Fruit fly (Drosophila melanogaster) whole organism, embryonic: Measurements from ENCODE around the gene CG34408.
A peak's percentile ranks its signal among the peaks of the same experiment; 100 is the strongest.

Source experiments
- Ada2b ChIP-seq: fragments of 200-800 bp; sonication (Bioruptor generic); IDR thresholded peaks from 2 replicates; pipeline ENCODE4 v1.3.6; 2022; ENCODE audit warnings: missing biosample characterization, missing genetic modification characterization
- B-H1 ChIP-seq: fragments of 200-800 bp; sonication (Bioruptor generic); IDR thresholded peaks from 3 replicates; pipeline ENCODE4 v1.3.6; 2022; ENCODE audit warnings: missing biosample characterization, missing genetic modification characterization
- CG10321 ChIP-seq: fragments of 200-800 bp; sonication (Bioruptor generic); IDR thresholded peaks from 2 replicates; pipeline ENCODE4 v1.3.6; 2022; ENCODE audit warnings: missing biosample characterization, missing genetic modification characterization
- CG10543 ChIP-seq: fragments of 200-800 bp; sonication (Bioruptor generic); optimal IDR thresholded peaks from 3 replicates; lab custom pipeline; 2017; ENCODE audit warnings: missing biosample characterization, mild to moderate bottlenecking, missing genetic modification characterization, moderate library complexity
- CG11085 ChIP-seq: fragments of 200-800 bp; sonication (Bioruptor generic); IDR thresholded peaks from 2 replicates; pipeline ENCODE4 v1.3.6; 2022; ENCODE audit warnings: missing biosample characterization, missing genetic modification characterization
- CG11093 ChIP-seq: fragments of 200-800 bp; sonication (Bioruptor generic); IDR thresholded peaks from 3 replicates; pipeline ENCODE4 v1.3.6; 2022; ENCODE audit warnings: missing biosample characterization, missing genetic modification characterization
- CG1233 ChIP-seq: fragments of 200-800 bp; sonication (Bioruptor generic); optimal IDR thresholded peaks from 4 replicates; lab custom pipeline; 2018; ENCODE audit warnings: missing biosample characterization, mild to moderate bottlenecking, missing genetic modification characterization
- CG14860 ChIP-seq: fragments of 200-800 bp; sonication (Bioruptor generic); IDR thresholded peaks from 3 replicates; pipeline ENCODE4 v1.3.6; 2022; ENCODE audit warnings: missing biosample characterization, missing genetic modification characterization; ENCODE audit not compliant: partially characterized antibody
- CG15514 ChIP-seq: fragments of 200-800 bp; sonication (Bioruptor generic); optimal IDR thresholded peaks from 3 replicates; lab custom pipeline; 2017; ENCODE audit warnings: missing biosample characterization, missing genetic modification characterization, mild to moderate bottlenecking, moderate library complexity, missing genetic modification reagents
- CG17359 ChIP-seq: fragments of 200-800 bp; sonication (Bioruptor generic); optimal IDR thresholded peaks from 3 replicates; lab custom pipeline; 2018; ENCODE audit warnings: missing biosample characterization, mild to moderate bottlenecking, missing genetic modification characterization, moderate library complexity
- CG17361 ChIP-seq: fragments of 200-800 bp; sonication (Bioruptor generic); IDR thresholded peaks from 3 replicates; pipeline ENCODE4 v1.3.6; 2022; ENCODE audit warnings: missing biosample characterization, missing genetic modification characterization
- CG17802 ChIP-seq: fragments of 200-800 bp; sonication (Bioruptor generic); optimal IDR thresholded peaks from 2 replicates; lab custom pipeline; 2018; ENCODE audit warnings: missing biosample characterization, mild to moderate bottlenecking, missing genetic modification characterization, moderate library complexity
- CG18011 ChIP-seq: fragments of 200-800 bp; sonication (Bioruptor generic); optimal IDR thresholded peaks from 2 replicates; lab custom pipeline; 2017; ENCODE audit warnings: missing biosample characterization, missing genetic modification characterization, mild to moderate bottlenecking, moderate library complexity, missing genotype
- CG18476 ChIP-seq: fragments of 200-800 bp; sonication (Bioruptor generic); optimal IDR thresholded peaks from 2 replicates; lab custom pipeline; 2016; ENCODE audit warnings: missing biosample characterization, mild to moderate bottlenecking, missing genetic modification characterization
- CG31388 ChIP-seq: fragments of 200-800 bp; sonication (Bioruptor generic); optimal IDR thresholded peaks from 2 replicates; lab custom pipeline; 2016; ENCODE audit warnings: missing biosample characterization, missing genetic modification characterization
- CG3726 ChIP-seq: fragments of 200-800 bp; sonication (Bioruptor generic); IDR thresholded peaks from 3 replicates; pipeline ENCODE4, ENCODE4 v1.3.6; 2022; ENCODE audit warnings: missing biosample characterization, missing genetic modification characterization
- CG5180 ChIP-seq: fragments of 200-800 bp; sonication (Bioruptor generic); optimal IDR thresholded peaks from 3 replicates; lab custom pipeline; 2017; ENCODE audit warnings: missing biosample characterization, missing genetic modification characterization, mild to moderate bottlenecking, moderate library complexity, missing genetic modification reagents
- CG5953 ChIP-seq: fragments of 200-800 bp; sonication (Bioruptor generic); IDR thresholded peaks from 2 replicates; pipeline ENCODE4 v1.3.6; 2022; ENCODE audit warnings: missing biosample characterization, missing genetic modification characterization
- CG6254 ChIP-seq: fragments of 200-800 bp; sonication (Bioruptor generic); optimal IDR thresholded peaks from 3 replicates; lab custom pipeline; 2017; ENCODE audit warnings: mild to moderate bottlenecking, missing biosample characterization, missing genetic modification reagents, missing genetic modification characterization
- CG7556 ChIP-seq: fragments of 200-800 bp; sonication (Bioruptor generic); optimal IDR thresholded peaks from 2 replicates; lab custom pipeline; 2017; ENCODE audit warnings: missing biosample characterization, mild to moderate bottlenecking, missing genetic modification characterization
- Dfd ChIP-seq, 2 experiments: fragments of >200 bp; optimal IDR thresholded peaks; 2 replicates each; lab custom pipeline; 2017; ENCODE audit warnings: missing biosample characterization in 2 of 2, missing genetic modification characterization in 2 of 2
- Ets65A ChIP-seq: fragments of 200-800 bp; sonication (Bioruptor generic); peaks from one replicate; lab custom pipeline; 2016; ENCODE audit warnings: missing biosample characterization, missing genetic modification characterization
- Fer1 ChIP-seq: fragments of 200-800 bp; sonication (Bioruptor generic); optimal IDR thresholded peaks from 2 replicates; lab custom pipeline; 2017; ENCODE audit warnings: missing biosample characterization, mild to moderate bottlenecking, missing genetic modification characterization
- NFAT ChIP-seq: fragments of 200-800 bp; sonication (Bioruptor generic); IDR thresholded peaks from 2 replicates; pipeline ENCODE4 v1.3.6; 2022; ENCODE audit warnings: missing biosample characterization, missing genetic modification characterization
- NK7.1 ChIP-seq: fragments of 200-800 bp; sonication (Bioruptor generic); optimal IDR thresholded peaks from 3 replicates; lab custom pipeline; 2016; ENCODE audit warnings: missing biosample characterization, missing genetic modification characterization
- Oaz ChIP-seq: fragments of 200-800 bp; sonication (Bioruptor generic); IDR thresholded peaks from 2 replicates; pipeline ENCODE4 v1.3.6; 2022; ENCODE audit warnings: missing biosample characterization, missing genetic modification characterization
- YL-1 ChIP-seq: fragments of 200-800 bp; sonication (Bioruptor generic); optimal IDR thresholded peaks from 3 replicates; lab custom pipeline; 2017; ENCODE audit warnings: missing biosample characterization, mild to moderate bottlenecking, missing genetic modification characterization
- aop ChIP-seq: fragments of 200-800 bp; sonication (Bioruptor generic); IDR thresholded peaks from 2 replicates; pipeline ENCODE4 v1.3.6; 2022; ENCODE audit warnings: missing biosample characterization, missing genetic modification characterization
- bbx ChIP-seq: fragments of 200-800 bp; sonication (Bioruptor generic); IDR thresholded peaks from 2 replicates; pipeline ENCODE4 v1.3.6; 2022; ENCODE audit warnings: missing biosample characterization, missing genetic modification characterization; ENCODE audit not compliant: partially characterized antibody
- bcd ChIP-seq: fragments of 200-800 bp; sonication (Bioruptor generic); optimal IDR thresholded peaks from 2 replicates; lab custom pipeline; 2017; ENCODE audit warnings: missing biosample characterization, mild to moderate bottlenecking, missing genetic modification characterization
- ewg ChIP-seq: fragments of 200-800 bp; sonication (Bioruptor generic); optimal IDR thresholded peaks from 3 replicates; lab custom pipeline; 2017; ENCODE audit warnings: mild to moderate bottlenecking, missing biosample characterization, missing genetic modification reagents, missing genetic modification characterization
- fd64A ChIP-seq: fragments of 200-800 bp; sonication (Bioruptor generic); optimal IDR thresholded peaks from 3 replicates; lab custom pipeline; 2018; ENCODE audit warnings: missing biosample characterization, mild to moderate bottlenecking, missing genetic modification characterization
- gsb ChIP-seq: fragments of 200-800 bp; sonication (Bioruptor generic); IDR thresholded peaks from 2 replicates; pipeline ENCODE4 v1.3.6; 2022; ENCODE audit warnings: missing biosample characterization, missing genetic modification characterization
- hb ChIP-seq: fragments of 200-800 bp; sonication (Bioruptor generic); IDR thresholded peaks from 3 replicates; pipeline ENCODE4 v1.3.6; 2022; ENCODE audit warnings: missing biosample characterization, missing genetic modification characterization; ENCODE audit not compliant: partially characterized antibody
- jigr1 ChIP-seq: fragments of 200-800 bp; sonication (Bioruptor generic); IDR thresholded peaks from 3 replicates; pipeline ENCODE4 v1.3.6; 2022; ENCODE audit warnings: missing biosample characterization, missing genetic modification characterization
- jing ChIP-seq: fragments of 200-800 bp; sonication (Bioruptor generic); optimal IDR thresholded peaks from 2 replicates; lab custom pipeline; 2018; ENCODE audit warnings: missing biosample characterization, mild to moderate bottlenecking, missing genetic modification characterization
- lola ChIP-seq, 3 experiments: fragments of >200 bp in 2 of 3; fragments of 200-800 bp in 1 of 3; sonication (Bioruptor generic) in 1 of 3; optimal IDR thresholded peaks; 2 replicates each; lab custom pipeline; 2017 to 2019; ENCODE audit warnings: missing biosample characterization in 3 of 3, missing genetic modification characterization in 3 of 3, mild to moderate bottlenecking in 1 of 3, moderate library complexity in 1 of 3
- pita ChIP-seq: fragments of 200-800 bp; sonication (Bioruptor generic); optimal IDR thresholded peaks from 2 replicates; lab custom pipeline; 2017; ENCODE audit warnings: missing biosample characterization, mild to moderate bottlenecking, missing genetic modification characterization
- psq ChIP-seq: fragments of 200-800 bp; sonication (Bioruptor generic); optimal IDR thresholded peaks from 2 replicates; lab custom pipeline; 2017; ENCODE audit warnings: missing biosample characterization, missing genetic modification characterization
- ranshi ChIP-seq: fragments of 200-800 bp; sonication (Bioruptor generic); IDR thresholded peaks from 2 replicates; pipeline ENCODE4 v1.3.6; 2022; ENCODE audit warnings: missing biosample characterization, missing genetic modification characterization
- rib ChIP-seq: fragments of 200-800 bp; sonication (Bioruptor generic); IDR thresholded peaks from 2 replicates; pipeline ENCODE4 v1.3.6; 2022; ENCODE audit warnings: missing biosample characterization, missing genetic modification characterization
- shn ChIP-seq: fragments of 200-800 bp; sonication (Bioruptor generic); optimal IDR thresholded peaks from 3 replicates; lab custom pipeline; 2016; ENCODE audit warnings: missing biosample characterization, missing genetic modification characterization
- slbo ChIP-seq: fragments of 200-800 bp; sonication (Bioruptor generic); IDR thresholded peaks from 2 replicates; pipeline ENCODE4 v1.3.6; 2022; ENCODE audit warnings: missing biosample characterization, missing genetic modification characterization
- tll ChIP-seq, 2 experiments: fragments of 200-800 bp in 1 of 2; fragments of >200 bp in 1 of 2; sonication (Bioruptor generic) in 1 of 2; optimal IDR thresholded peaks; 2 replicates each; lab custom pipeline; 2017 to 2019; ENCODE audit warnings: missing biosample characterization in 2 of 2, missing genetic modification characterization in 2 of 2, mild to moderate bottlenecking in 1 of 2, moderate library complexity in 1 of 2
- unpg ChIP-seq: fragments of 200-800 bp; sonication (Bioruptor generic); optimal IDR thresholded peaks from 3 replicates; lab custom pipeline; 2018; ENCODE audit warnings: missing biosample characterization, mild to moderate bottlenecking, missing genetic modification characterization, moderate library complexity
- vfl ChIP-seq: fragments of 200-800 bp; sonication (Bioruptor generic); optimal IDR thresholded peaks from 2 replicates; lab custom pipeline; 2016; ENCODE audit warnings: missing biosample characterization, missing genetic modification characterization
- wek ChIP-seq: fragments of 200-800 bp; sonication (Bioruptor generic); optimal IDR thresholded peaks from 3 replicates; lab custom pipeline; 2018; ENCODE audit warnings: missing biosample characterization, mild to moderate bottlenecking, missing genetic modification characterization, moderate library complexity
- zfh2 ChIP-seq: fragments of 200-800 bp; sonication (Bioruptor generic); optimal IDR thresholded peaks from 2 replicates; lab custom pipeline; 2016; ENCODE audit warnings: missing biosample characterization, missing genetic modification characterization

CG34408 gene

dm6 chrX:10265213-10266017 is 45.5 kb downstream of the CG34408 start, which contains the start of gene CG12643 (continued):
- TF ChIP-seq aop (GFP tag; lab: Robert Waterston, UW) (peak; percentile 68; the same call in 1 of the 2 replicates), CG14860 (GFP tag; lab: Robert Waterston, UW) (no peak), CG17359 (tag; lab: Kevin White, UChicago) (peak; percentile 94), CG18476 (GFP tag; lab: Kevin White, UChicago) (peak; percentile 82), CG11093 (peak; percentile 88), ewg (peak; percentile 88), CG17361 (GFP tag; lab: Robert Waterston, UW) (peak; percentile 92), zfh2 (GFP tag; lab: Kevin White, UChicago) (peak; percentile 66), CG15514 (GFP tag; lab: Kevin White, UChicago) (peak; percentile 78), shn (GFP tag; lab: Kevin White, UChicago) (peak; percentile 93), CG1233 (GFP tag; lab: Kevin White, UChicago) (peak; percentile 69), Dfd (GFP tag; optimal IDR thresholded peaks at IDR 0.05; lab: Kevin White, UChicago) (no peak), wek (GFP tag; lab: Kevin White, UChicago) (peak; percentile 76), jing (GFP tag; lab: Kevin White, UChicago) (peak; percentile 85), tll (GFP tag; optimal IDR thresholded peaks at IDR 0.05; lab: Kevin White, UChicago) (no peak), CG18011 (GFP tag; lab: Kevin White, UChicago) (peak; percentile 56), YL-1 (GFP tag; lab: Kevin White, UChicago) (peak; percentile 53), CG10321 (GFP tag; lab: Robert Waterston, UW) (peak; percentile 43; the same call in 1 of the 2 replicates), CG17802 (tag; lab: Kevin White, UChicago) (peak; percentile 80), unpg (peak; percentile 91), jigr1 (GFP tag; lab: Robert Waterston, UW) (peak; percentile 81), Ada2b (GFP tag; lab: Robert Waterston, UW) (peak; percentile 91), CG31388 (GFP tag; lab: Kevin White, UChicago) (peak; percentile 61), CG11085 (GFP tag; lab: Robert Waterston, UW) (peak; percentile 73), NK7.1 (GFP tag; lab: Kevin White, UChicago) (peak; percentile 86), psq (GFP tag; lab: Kevin White, UChicago) (peak; percentile 70), B-H1 (peak; percentile 86), ranshi (GFP tag; lab: Robert Waterston, UW) (peak; percentile 93), slbo (peak; percentile 94), fd64A (GFP tag; lab: Kevin White, UChicago) (peak; percentile 72), rib (GFP tag; lab: Robert Waterston, UW) (peak; percentile 68), gsb (GFP tag; lab: Robert Waterston, UW) (peak; percentile 81), CG5953 (peak; percentile 95), CG7556 (peak; percentile 95), CG6254 (peak; percentile 65), NFAT (GFP tag; lab: Robert Waterston, UW) (peak; percentile 71), CG10543 (GFP tag; lab: Kevin White, UChicago) (peak; percentile 96), Fer1 (peak; percentile 85), Oaz (GFP tag; lab: Robert Waterston, UW) (peak; percentile 83), Ets65A (GFP tag; lab: Kevin White, UChicago) (peak; percentile 99), pita (GFP tag; lab: Kevin White, UChicago) (no peak), bbx (GFP tag; lab: Robert Waterston, UW) (no peak), CG3726 (peak; percentile 92), lola (GFP tag; optimal IDR thresholded peaks at IDR 0.05; lab: Kevin White, UChicago) (peak in 1 of 3 experiments; percentile 86), bcd (GFP tag; lab: Kevin White, UChicago) (peak; percentile 84), CG5180 (peak; percentile 70), hb (no peak), vfl (GFP tag; lab: Kevin White, UChicago) (peak; percentile 75)
